Fruit fly (Drosophila melanogaster) whole organism, embryonic: ENCODE data around the gene Cpr12A.

Experiments used
- Ada2b ChIP-seq: fragments of 200-800 bp; sonication (Bioruptor generic); IDR thresholded peaks from 2 replicates; pipeline ENCODE4 v1.3.6; 2022; ENCODE audit warnings: missing biosample characterization, missing genetic modification characterization
- Bdp1 ChIP-seq: fragments of 200-800 bp; sonication (Bioruptor generic); optimal IDR thresholded peaks from 3 replicates; lab custom pipeline; 2016; ENCODE audit warnings: missing biosample characterization, missing genetic modification characterization
- CG11456 ChIP-seq: fragments of 200-800 bp; sonication (Bioruptor generic); IDR thresholded peaks from 3 replicates; pipeline ENCODE4 v1.3.6; 2022; ENCODE audit warnings: missing biosample characterization, missing genetic modification characterization
- CG11504 ChIP-seq: fragments of 200-800 bp; sonication (Bioruptor generic); optimal IDR thresholded peaks from 3 replicates; lab custom pipeline; 2019; ENCODE audit warnings: missing biosample characterization, mild to moderate bottlenecking, missing genetic modification characterization, moderate library complexity
- CG13775 ChIP-seq: fragments of 200-800 bp; sonication (Bioruptor generic); optimal IDR thresholded peaks from 3 replicates; lab custom pipeline; 2017; ENCODE audit warnings: missing biosample characterization, mild to moderate bottlenecking, missing genetic modification characterization
- CG13894 ChIP-seq: fragments of 200-800 bp; sonication (Bioruptor generic); optimal IDR thresholded peaks from 3 replicates; lab custom pipeline; 2018; ENCODE audit warnings: missing biosample characterization, mild to moderate bottlenecking, missing genetic modification characterization, moderate library complexity
- CG14710 ChIP-seq: fragments of 200-800 bp; sonication (Bioruptor generic); optimal IDR thresholded peaks from 3 replicates; lab custom pipeline; 2019; ENCODE audit warnings: missing biosample characterization, mild to moderate bottlenecking, missing genetic modification characterization, moderate library complexity
- CG15514 ChIP-seq: fragments of 200-800 bp; sonication (Bioruptor generic); optimal IDR thresholded peaks from 3 replicates; lab custom pipeline; 2017; ENCODE audit warnings: missing biosample characterization, missing genetic modification characterization, mild to moderate bottlenecking, moderate library complexity, missing genetic modification reagents
- CG18599 ChIP-seq: fragments of 200-800 bp; sonication (Bioruptor generic); optimal IDR thresholded peaks from 3 replicates; lab custom pipeline; 2017; ENCODE audit warnings: missing biosample characterization, missing genetic modification characterization, mild to moderate bottlenecking, moderate library complexity, missing genetic modification reagents
- CG18619 ChIP-seq: fragments of 200-800 bp; sonication (Bioruptor generic); optimal IDR thresholded peaks from 3 replicates; lab custom pipeline; 2017; ENCODE audit warnings: missing biosample characterization, mild to moderate bottlenecking, missing genetic modification characterization
- CG2678 ChIP-seq: fragments of 200-800 bp; sonication (Bioruptor generic); optimal IDR thresholded peaks from 3 replicates; lab custom pipeline; 2019; ENCODE audit warnings: missing biosample characterization, mild to moderate bottlenecking, missing genetic modification characterization, moderate library complexity
- CG31224 ChIP-seq: fragments of 200-800 bp; sonication (Bioruptor generic); IDR thresholded peaks from 2 replicates; pipeline ENCODE4 v1.3.6; 2022; ENCODE audit warnings: missing biosample characterization, missing genetic modification characterization
- CG31388 ChIP-seq: fragments of 200-800 bp; sonication (Bioruptor generic); optimal IDR thresholded peaks from 2 replicates; lab custom pipeline; 2016; ENCODE audit warnings: missing biosample characterization, missing genetic modification characterization
- CG32767 ChIP-seq: fragments of 200-800 bp; sonication (Bioruptor generic); IDR thresholded peaks from 2 replicates; pipeline ENCODE4 v1.3.6; 2022; ENCODE audit warnings: missing biosample characterization, missing genetic modification characterization
- CG34422 ChIP-seq: fragments of 200-800 bp; sonication (Bioruptor generic); IDR thresholded peaks from 3 replicates; pipeline ENCODE4 v1.3.6; 2022; ENCODE audit warnings: missing biosample characterization, missing genetic modification characterization
- CG4282 ChIP-seq: fragments of 200-800 bp; sonication (Bioruptor generic); optimal IDR thresholded peaks from 2 replicates; lab custom pipeline; 2016; ENCODE audit warnings: missing biosample characterization, missing genetic modification characterization
- CG5953 ChIP-seq: fragments of 200-800 bp; sonication (Bioruptor generic); IDR thresholded peaks from 2 replicates; pipeline ENCODE4 v1.3.6; 2022; ENCODE audit warnings: missing biosample characterization, missing genetic modification characterization
- CG7556 ChIP-seq: fragments of 200-800 bp; sonication (Bioruptor generic); optimal IDR thresholded peaks from 2 replicates; lab custom pipeline; 2017; ENCODE audit warnings: missing biosample characterization, mild to moderate bottlenecking, missing genetic modification characterization
- CG7839 ChIP-seq: fragments of 200-800 bp; sonication (Bioruptor generic); optimal IDR thresholded peaks from 3 replicates; lab custom pipeline; 2018; ENCODE audit warnings: missing biosample characterization, mild to moderate bottlenecking, missing genetic modification characterization, moderate library complexity
- CG8765 ChIP-seq: fragments of 200-800 bp; sonication (Bioruptor generic); IDR thresholded peaks from 2 replicates; pipeline ENCODE4 v1.3.6; 2022; ENCODE audit warnings: missing biosample characterization, missing genetic modification characterization
- CTCF ChIP-seq: fragments of 200-800 bp; sonication (Bioruptor generic); optimal IDR thresholded peaks from 2 replicates; lab custom pipeline; 2017; ENCODE audit warnings: missing biosample characterization, mild to moderate bottlenecking, missing genetic modification characterization, moderate library complexity
- Camta ChIP-seq: fragments of 200-800 bp; sonication (Bioruptor generic); optimal IDR thresholded peaks from 2 replicates; lab custom pipeline; 2016; ENCODE audit warnings: missing biosample characterization, missing genetic modification characterization
- Dfd ChIP-seq, 2 experiments: fragments of >200 bp; optimal IDR thresholded peaks; 2 replicates each; lab custom pipeline; 2017; ENCODE audit warnings: missing biosample characterization in 2 of 2, missing genetic modification characterization in 2 of 2
- Elba2 ChIP-seq: fragments of 200-800 bp; sonication (Bioruptor generic); optimal IDR thresholded peaks from 3 replicates; lab custom pipeline; 2016; ENCODE audit warnings: missing biosample characterization, missing genetic modification characterization
- Fer1 ChIP-seq: fragments of 200-800 bp; sonication (Bioruptor generic); optimal IDR thresholded peaks from 2 replicates; lab custom pipeline; 2017; ENCODE audit warnings: missing biosample characterization, mild to moderate bottlenecking, missing genetic modification characterization
- H15 ChIP-seq: fragments of 200-800 bp; sonication (Bioruptor generic); IDR thresholded peaks from 3 replicates; pipeline ENCODE4 v1.3.6; 2022; ENCODE audit warnings: missing biosample characterization, missing genetic modification characterization
- Hey ChIP-seq: fragments of 200-800 bp; sonication (Bioruptor generic); optimal IDR thresholded peaks from 3 replicates; lab custom pipeline; 2018; ENCODE audit warnings: missing biosample characterization, mild to moderate bottlenecking, missing genetic modification characterization
- Hsf ChIP-seq: fragments of 200-800 bp; sonication (Bioruptor generic); optimal IDR thresholded peaks from 3 replicates; lab custom pipeline; 2016; ENCODE audit warnings: missing biosample characterization, missing genetic modification characterization
- MBD-R2 ChIP-seq: fragments of 200-800 bp; sonication (Bioruptor generic); IDR thresholded peaks from 2 replicates; pipeline ENCODE4 v1.3.6; 2022; ENCODE audit warnings: missing biosample characterization, missing genetic modification characterization
- Mes4 ChIP-seq: fragments of 200-800 bp; sonication (Bioruptor generic); optimal IDR thresholded peaks from 2 replicates; lab custom pipeline; 2016; ENCODE audit warnings: missing biosample characterization, missing genetic modification characterization
- Scr ChIP-seq: fragments of 200-800 bp; sonication (Bioruptor generic); IDR thresholded peaks from 2 replicates; pipeline ENCODE4 v1.3.6; 2022; ENCODE audit warnings: missing biosample characterization, missing genetic modification characterization; ENCODE audit not compliant: partially characterized antibody
- ase ChIP-seq: fragments of 200-800 bp; sonication (Bioruptor generic); IDR thresholded peaks from 3 replicates; pipeline ENCODE4 v1.3.6; 2022; ENCODE audit warnings: missing biosample characterization, missing genetic modification characterization
- ato ChIP-seq: fragments of 200-800 bp; sonication (Bioruptor generic); IDR thresholded peaks from 2 replicates; pipeline ENCODE4 v1.3.6; 2022; ENCODE audit warnings: missing biosample characterization, missing genetic modification characterization; ENCODE audit not compliant: partially characterized antibody
- bigmax ChIP-seq: fragments of 200-800 bp; sonication (Bioruptor generic); optimal IDR thresholded peaks from 2 replicates; lab custom pipeline; 2018; ENCODE audit warnings: missing biosample characterization, mild to moderate bottlenecking, missing genetic modification characterization
- btn ChIP-seq: fragments of 200-800 bp; sonication (Bioruptor generic); optimal IDR thresholded peaks from 2 replicates; lab custom pipeline; 2016; ENCODE audit warnings: missing biosample characterization, missing genetic modification characterization
- crol ChIP-seq: fragments of 200-800 bp; sonication (Bioruptor generic); IDR thresholded peaks from 2 replicates; pipeline ENCODE4 v1.3.6; 2022; ENCODE audit warnings: missing biosample characterization, missing genetic modification characterization
- dan ChIP-seq: fragments of 200-800 bp; sonication (Bioruptor generic); IDR thresholded peaks from 2 replicates; pipeline ENCODE4 v1.3.6; 2022; ENCODE audit warnings: missing biosample characterization, missing genetic modification characterization
- eyg ChIP-seq: fragments of 200-800 bp; sonication (Bioruptor generic); optimal IDR thresholded peaks from 3 replicates; lab custom pipeline; 2016; ENCODE audit warnings: missing biosample characterization, missing genetic modification characterization
- fd64A ChIP-seq: fragments of 200-800 bp; sonication (Bioruptor generic); optimal IDR thresholded peaks from 3 replicates; lab custom pipeline; 2018; ENCODE audit warnings: missing biosample characterization, mild to moderate bottlenecking, missing genetic modification characterization
- fd96Cb ChIP-seq: fragments of 200-800 bp; sonication (Bioruptor generic); optimal IDR thresholded peaks from 2 replicates; lab custom pipeline; 2018; ENCODE audit warnings: missing biosample characterization, mild to moderate bottlenecking, missing genetic modification characterization, moderate library complexity
- ind ChIP-seq: fragments of 200-800 bp; sonication (Bioruptor generic); optimal IDR thresholded peaks from 3 replicates; lab custom pipeline; 2016; ENCODE audit warnings: missing biosample characterization, missing genetic modification characterization
- inv ChIP-seq: fragments of 200-800 bp; sonication (Bioruptor generic); IDR thresholded peaks from 2 replicates; pipeline ENCODE4 v1.3.6; 2022; ENCODE audit warnings: missing biosample characterization, missing genetic modification characterization; ENCODE audit not compliant: partially characterized antibody
- maf-S ChIP-seq: fragments of 200-800 bp; sonication (Bioruptor generic); optimal IDR thresholded peaks from 2 replicates; lab custom pipeline; 2016; ENCODE audit warnings: missing biosample characterization, missing genetic modification characterization
- onecut ChIP-seq: fragments of 200-800 bp; sonication (Bioruptor generic); IDR thresholded peaks from 2 replicates; pipeline ENCODE4 v1.3.6; 2022; ENCODE audit warnings: missing biosample characterization, missing genetic modification characterization
- ranshi ChIP-seq: fragments of 200-800 bp; sonication (Bioruptor generic); IDR thresholded peaks from 2 replicates; pipeline ENCODE4 v1.3.6; 2022; ENCODE audit warnings: missing biosample characterization, missing genetic modification characterization
- ro ChIP-seq: fragments of 200-800 bp; sonication (Bioruptor generic); IDR thresholded peaks from 2 replicates; pipeline ENCODE4 v1.3.6; 2022; ENCODE audit warnings: missing biosample characterization, missing genetic modification characterization
- sisA ChIP-seq: fragments of 200-800 bp; sonication (Bioruptor generic); IDR thresholded peaks from 2 replicates; pipeline ENCODE4 v1.3.6; 2022; ENCODE audit warnings: missing biosample characterization, missing genetic modification characterization
- ssp ChIP-seq: fragments of 200-800 bp; sonication (Bioruptor generic); IDR thresholded peaks from 2 replicates; pipeline ENCODE4 v1.3.6; 2022; ENCODE audit warnings: missing biosample characterization, missing genetic modification characterization
- zfh2 ChIP-seq: fragments of 200-800 bp; sonication (Bioruptor generic); optimal IDR thresholded peaks from 2 replicates; lab custom pipeline; 2016; ENCODE audit warnings: missing biosample characterization, missing genetic modification characterization

Cpr12A gene

DNA sequence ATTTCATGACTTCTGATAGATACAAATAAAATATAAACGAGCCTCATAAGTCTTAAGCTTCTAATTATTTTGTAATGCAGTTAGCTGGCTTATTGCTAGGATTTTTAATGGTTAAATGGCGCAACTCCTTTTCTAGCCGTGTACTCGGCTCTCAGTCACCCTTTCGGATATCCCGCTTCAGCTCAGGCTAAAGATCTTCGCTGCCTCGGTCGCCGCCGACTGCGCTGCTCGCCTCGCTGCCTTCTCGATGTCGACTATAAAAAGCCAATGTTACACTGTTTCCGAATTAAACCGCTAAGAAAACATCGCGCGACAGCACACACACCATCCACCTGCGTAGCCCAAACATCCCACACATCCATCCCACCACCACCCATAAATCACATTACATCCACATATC, at the start of gene Cpr12A:
Cpr12A (plus strand) TSS at position 301 of the 400 bp plus-strand sequence.
- TF ChIP-seq H15 (GFP tag; lab: Robert Waterston, UW) (no peak), zfh2 (GFP tag; lab: Kevin White, UChicago) (no peak), ranshi (GFP tag; lab: Robert Waterston, UW) (no peak), Hsf (no peak), CG8765 (GFP tag; lab: Robert Waterston, UW) (no peak), ro (GFP tag; lab: Robert Waterston, UW) (no peak), fd96Cb (tag; lab: Kevin White, UChicago) (no peak), CG5953 (no peak), CG14710 (tag; lab: Kevin White, UChicago) (no peak), CG31388 (GFP tag; lab: Kevin White, UChicago) (no peak)

DNA sequence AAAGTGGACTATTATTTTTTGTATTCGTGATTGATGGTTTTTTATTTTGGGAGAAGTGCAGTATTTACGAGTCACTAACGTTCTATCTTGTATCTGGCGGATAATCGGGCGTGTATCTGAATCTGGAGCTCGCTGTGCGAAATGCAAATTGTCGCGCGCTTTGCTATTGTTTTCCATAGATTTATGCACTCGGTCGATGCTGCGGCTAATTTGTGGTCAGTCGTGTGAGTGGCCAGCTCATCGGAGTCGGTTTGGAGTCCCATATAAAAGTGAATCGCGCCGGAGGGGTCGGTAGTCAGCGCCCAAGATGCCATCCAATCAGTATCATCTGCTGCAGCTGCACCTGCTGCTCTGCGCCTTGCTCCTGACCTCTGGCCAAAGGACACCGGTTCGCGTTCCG, 15.7 kb upstream of the Cpr12A start, which contains the start of gene CG15754:
CG15754 (plus strand) TSS at position 301 of the 400 bp plus-strand sequence.
- no peak for TF ChIP-seq Dfd (GFP tag; optimal IDR thresholded peaks at IDR 0.05; lab: Kevin White, UChicago)
- no peak for TF ChIP-seq ind
- TF ChIP-seq CG31224 (GFP tag; lab: Robert Waterston, UW), result no peak
- TF ChIP-seq, all 482 proteins: peak for 0

DNA sequence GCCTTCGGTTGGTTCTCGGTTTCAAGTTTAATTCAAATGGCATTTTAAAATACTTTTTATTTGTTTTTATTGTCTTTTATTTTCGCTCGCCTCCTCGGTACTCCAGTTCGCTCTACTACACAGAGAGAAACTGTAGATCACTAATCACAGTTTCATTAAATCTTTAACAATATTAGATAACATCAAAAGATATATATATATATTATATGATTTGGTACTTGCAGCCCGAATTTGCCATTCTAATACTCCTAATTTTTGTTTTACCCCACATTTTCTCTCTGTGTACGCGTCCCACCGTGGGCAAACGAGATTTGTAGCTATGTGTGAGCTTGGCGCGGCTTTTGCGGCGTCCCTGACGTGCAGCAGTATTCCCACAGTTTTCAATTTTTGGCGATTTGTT, 13.8 kb upstream of the Cpr12A start:
- TF ChIP-seq btn (GFP tag; lab: Kevin White, UChicago), result no peak
- TF ChIP-seq inv, result no peak
- 0 out of 3 replicates have a peak, but pooled peaks have one; percentile 6 for TF ChIP-seq ase (GFP tag; lab: Robert Waterston, UW)
- no peak for TF ChIP-seq ato (GFP tag; lab: Robert Waterston, UW)
- no peak for TF ChIP-seq onecut (GFP tag; lab: Robert Waterston, UW)
- no peak for TF ChIP-seq MBD-R2
- no peak for TF ChIP-seq crol
- TF ChIP-seq CG2678 (tag; lab: Kevin White, UChicago), result no peak
- TF ChIP-seq ranshi (GFP tag; lab: Robert Waterston, UW), result no peak
- no peak for TF ChIP-seq CG34422
- TF ChIP-seq Fer1, result no peak
- TF ChIP-seq maf-S (GFP tag; lab: Kevin White, UChicago), result no peak
- no peak for TF ChIP-seq CG7839 (tag; lab: Kevin White, UChicago)
- no peak for TF ChIP-seq Bdp1 (GFP tag; lab: Kevin White, UChicago)
- no peak for TF ChIP-seq Scr (GFP tag; lab: Robert Waterston, UW)
- TF ChIP-seq CG32767, result no peak
- TF ChIP-seq bigmax (GFP tag; lab: Kevin White, UChicago), result no peak
- 0 out of 2 replicates have a peak, but pooled peaks have one; percentile 30 for TF ChIP-seq Ada2b (GFP tag; lab: Robert Waterston, UW)
- TF ChIP-seq dan (GFP tag; lab: Robert Waterston, UW), result no peak
- TF ChIP-seq CG13894 (tag; lab: Kevin White, UChicago), result no peak
- TF ChIP-seq CG15514 (GFP tag; lab: Kevin White, UChicago), result no peak
- TF ChIP-seq sisA (GFP tag; lab: Robert Waterston, UW), result 0 out of 2 replicates have a peak, but pooled peaks have one; percentile 16
- TF ChIP-seq Elba2, result no peak
- TF ChIP-seq CG11456 (GFP tag; lab: Robert Waterston, UW), result no peak
- TF ChIP-seq Camta (GFP tag; lab: Kevin White, UChicago), result no peak
- TF ChIP-seq CG18619 (GFP tag; lab: Kevin White, UChicago), result no peak
- peak; percentile 2 for TF ChIP-seq CG18599 (GFP tag; lab: Kevin White, UChicago)
- no peak for TF ChIP-seq Hey (tag; lab: Kevin White, UChicago)
- no peak for TF ChIP-seq fd64A (GFP tag; lab: Kevin White, UChicago)
- TF ChIP-seq CG13775 (GFP tag; lab: Kevin White, UChicago), result no peak
- no peak for TF ChIP-seq CG7556 (GFP tag; lab: Kevin White, UChicago)
- no peak for TF ChIP-seq ssp (GFP tag; lab: Robert Waterston, UW)
- no peak for TF ChIP-seq Mes4 (GFP tag; lab: Kevin White, UChicago)
- peak; percentile 13 for TF ChIP-seq CG11504 (tag; lab: Kevin White, UChicago)
- no peak for TF ChIP-seq CG5953
- TF ChIP-seq eyg (GFP tag; lab: Kevin White, UChicago), result no peak
- no peak for TF ChIP-seq CG4282 (GFP tag; lab: Kevin White, UChicago)
- no peak for TF ChIP-seq CTCF (GFP tag; lab: Kevin White, UChicago)
